Fruit fly (Drosophila melanogaster) whole organism, embryonic: Measurements from ENCODE around the gene Gk2.

Experiments
- Blimp-1 ChIP-seq: fragments of 200-800 bp; sonication (Bioruptor generic); optimal IDR thresholded peaks from 3 replicates; lab custom pipeline; 2018; ENCODE audit warnings: missing biosample characterization, missing genetic modification characterization, mild to moderate bottlenecking, moderate library complexity, missing genetic modification reagents
- CG10431 ChIP-seq: fragments of 200-800 bp; sonication (Bioruptor generic); optimal IDR thresholded peaks from 3 replicates; lab custom pipeline; 2018; ENCODE audit warnings: missing biosample characterization, mild to moderate bottlenecking, missing genetic modification characterization
- CG11456 ChIP-seq: fragments of 200-800 bp; sonication (Bioruptor generic); IDR thresholded peaks from 3 replicates; pipeline ENCODE4 v1.3.6; 2022; ENCODE audit warnings: missing biosample characterization, missing genetic modification characterization
- CG11504 ChIP-seq: fragments of 200-800 bp; sonication (Bioruptor generic); optimal IDR thresholded peaks from 3 replicates; lab custom pipeline; 2019; ENCODE audit warnings: missing biosample characterization, mild to moderate bottlenecking, missing genetic modification characterization, moderate library complexity
- CG12236 ChIP-seq: fragments of 200-800 bp; sonication (Bioruptor generic); optimal IDR thresholded peaks from 2 replicates; lab custom pipeline; 2016; ENCODE audit warnings: missing biosample characterization, missing genetic modification characterization
- CG12391 ChIP-seq: fragments of 200-800 bp; sonication (Bioruptor generic); optimal IDR thresholded peaks from 3 replicates; lab custom pipeline; 2018; ENCODE audit warnings: missing biosample characterization, mild to moderate bottlenecking, missing genetic modification characterization, moderate library complexity
- CG12942 ChIP-seq: fragments of 200-800 bp; sonication (Bioruptor generic); optimal IDR thresholded peaks from 3 replicates; lab custom pipeline; 2016; ENCODE audit warnings: missing biosample characterization, missing genetic modification characterization
- CG13624 ChIP-seq: fragments of 200-800 bp; sonication (Bioruptor generic); optimal IDR thresholded peaks from 2 replicates; lab custom pipeline; 2016; ENCODE audit warnings: missing biosample characterization, missing genetic modification characterization
- CG14710 ChIP-seq: fragments of 200-800 bp; sonication (Bioruptor generic); optimal IDR thresholded peaks from 3 replicates; lab custom pipeline; 2019; ENCODE audit warnings: missing biosample characterization, mild to moderate bottlenecking, missing genetic modification characterization, moderate library complexity
- CG2120 ChIP-seq: fragments of 200-800 bp; sonication (Bioruptor generic); optimal IDR thresholded peaks from 3 replicates; lab custom pipeline; 2016; ENCODE audit warnings: missing biosample characterization, missing genetic modification characterization
- CG33557 ChIP-seq: fragments of 200-800 bp; sonication (Bioruptor generic); optimal IDR thresholded peaks from 2 replicates; lab custom pipeline; 2019; ENCODE audit warnings: missing biosample characterization, mild to moderate bottlenecking, missing genetic modification characterization, moderate library complexity
- CG34422 ChIP-seq: fragments of 200-800 bp; sonication (Bioruptor generic); IDR thresholded peaks from 3 replicates; pipeline ENCODE4 v1.3.6; 2022; ENCODE audit warnings: missing biosample characterization, missing genetic modification characterization
- CG8290 ChIP-seq, 3 experiments: fragments of 200-800 bp; sonication (Bioruptor generic); optimal IDR thresholded peaks; 2 replicates each; lab custom pipeline; 2016 to 2019; ENCODE audit warnings: missing biosample characterization in 3 of 3, missing genetic modification characterization in 3 of 3, mild to moderate bottlenecking in 2 of 3, moderate library complexity in 1 of 3
- CoRest ChIP-seq: fragments of 200-800 bp; sonication (Bioruptor generic); optimal IDR thresholded peaks from 3 replicates; lab custom pipeline; 2018; ENCODE audit warnings: missing biosample characterization, mild to moderate bottlenecking, missing genetic modification characterization, moderate library complexity
- CrebB ChIP-seq: fragments of 200-800 bp; sonication (Bioruptor generic); optimal IDR thresholded peaks from 3 replicates; lab custom pipeline; 2018; ENCODE audit warnings: missing biosample characterization, mild to moderate bottlenecking, missing genetic modification characterization
- Deaf1 ChIP-seq: fragments of 200-800 bp; optimal IDR thresholded peaks from 3 replicates; lab custom pipeline; 2019; ENCODE audit warnings: missing biosample characterization, mild to moderate bottlenecking, missing genetic modification characterization, moderate library complexity
- E2f2 ChIP-seq: fragments of 200-800 bp; sonication (Bioruptor generic); IDR thresholded peaks from 2 replicates; pipeline ENCODE4 v1.3.6; 2022; ENCODE audit warnings: missing biosample characterization, missing genetic modification characterization
- Eip74EF ChIP-seq, 2 experiments: fragments of 200-800 bp in 1 of 2; fragments of >200 bp in 1 of 2; sonication (Bioruptor generic) in 1 of 2; optimal IDR thresholded peaks; 2 replicates each; lab custom pipeline; 2017 to 2019; ENCODE audit warnings: missing biosample characterization in 2 of 2, missing genetic modification characterization in 2 of 2, mild to moderate bottlenecking in 1 of 2, moderate library complexity in 1 of 2
- Ets97D ChIP-seq: fragments of 200-800 bp; sonication (Bioruptor generic); optimal IDR thresholded peaks from 3 replicates; lab custom pipeline; 2016; ENCODE audit warnings: missing biosample characterization, missing genetic modification characterization
- Fer2 ChIP-seq: fragments of 200-800 bp; sonication (Bioruptor generic); optimal IDR thresholded peaks from 2 replicates; lab custom pipeline; 2018; ENCODE audit warnings: missing biosample characterization, mild to moderate bottlenecking, missing genetic modification characterization, moderate library complexity
- Gug ChIP-seq: fragments of 200-800 bp; sonication (Bioruptor generic); IDR thresholded peaks from 4 replicates; pipeline ENCODE4 v1.3.6; 2022; ENCODE audit warnings: missing biosample characterization, missing genetic modification characterization
- Jarid2 ChIP-seq: fragments of 200-800 bp; sonication (Bioruptor generic); optimal IDR thresholded peaks from 3 replicates; lab custom pipeline; 2017; ENCODE audit warnings: mild to moderate bottlenecking, missing biosample characterization, missing genetic modification reagents, missing genetic modification characterization
- MBD-R2 ChIP-seq: fragments of 200-800 bp; sonication (Bioruptor generic); IDR thresholded peaks from 2 replicates; pipeline ENCODE4 v1.3.6; 2022; ENCODE audit warnings: missing biosample characterization, missing genetic modification characterization
- MESR4 ChIP-seq: fragments of 200-800 bp; sonication (Bioruptor generic); optimal IDR thresholded peaks from 2 replicates; lab custom pipeline; 2018; ENCODE audit warnings: missing biosample characterization, mild to moderate bottlenecking, missing genetic modification characterization, moderate library complexity
- Side ChIP-seq: fragments of 200-800 bp; sonication (Bioruptor generic); optimal IDR thresholded peaks from 2 replicates; lab custom pipeline; 2016; ENCODE audit warnings: missing biosample characterization, missing genetic modification characterization
- Sin3A ChIP-seq: fragments of >200 bp; optimal IDR thresholded peaks from 2 replicates; lab custom pipeline; 2018
- Sry-δ ChIP-seq: fragments of 200-800 bp; sonication (Bioruptor generic); optimal IDR thresholded peaks from 2 replicates; lab custom pipeline; 2016; ENCODE audit warnings: missing biosample characterization, missing genetic modification characterization
- Stat92E ChIP-seq, 3 experiments: fragments of >200 bp in 2 of 3; fragments of 200-800 bp in 1 of 3; sonication (Bioruptor generic) in 1 of 3; optimal IDR thresholded peaks; 2 replicates each; lab custom pipeline; 2017 to 2019; ENCODE audit warnings: missing biosample characterization in 3 of 3, missing genetic modification characterization in 3 of 3, mild to moderate bottlenecking in 1 of 3, moderate library complexity in 1 of 3
- abd-A ChIP-seq: fragments of 200-800 bp; sonication (Bioruptor generic); optimal IDR thresholded peaks from 3 replicates; lab custom pipeline; 2019; ENCODE audit warnings: missing biosample characterization, mild to moderate bottlenecking, missing genetic modification characterization, moderate library complexity
- amos ChIP-seq: fragments of 200-800 bp; sonication (Bioruptor generic); IDR thresholded peaks from 2 replicates; pipeline ENCODE4 v1.3.6; 2022; ENCODE audit warnings: missing biosample characterization, missing genetic modification characterization; ENCODE audit not compliant: partially characterized antibody
- bbx ChIP-seq: fragments of 200-800 bp; sonication (Bioruptor generic); IDR thresholded peaks from 2 replicates; pipeline ENCODE4 v1.3.6; 2022; ENCODE audit warnings: missing biosample characterization, missing genetic modification characterization; ENCODE audit not compliant: partially characterized antibody
- bowl ChIP-seq: fragments of 200-800 bp; sonication (Bioruptor generic); IDR thresholded peaks from 2 replicates; pipeline ENCODE4 v1.3.6; 2022; ENCODE audit warnings: missing biosample characterization, missing genetic modification characterization
- crp ChIP-seq, 2 experiments: fragments of 200-800 bp; sonication (Bioruptor generic); optimal IDR thresholded peaks; 2 replicates in 1 of 2; 3 replicates in 1 of 2; lab custom pipeline; 2017; ENCODE audit warnings: missing biosample characterization in 2 of 2, missing genetic modification characterization in 2 of 2, mild to moderate bottlenecking in 1 of 2, moderate library complexity in 1 of 2
- cwo ChIP-seq: fragments of 200-800 bp; sonication (Bioruptor generic); optimal IDR thresholded peaks from 3 replicates; lab custom pipeline; 2017; ENCODE audit warnings: missing biosample characterization, missing genetic modification characterization, mild to moderate bottlenecking, moderate library complexity, missing genetic modification reagents
- danr ChIP-seq: fragments of 200-800 bp; sonication (Bioruptor generic); IDR thresholded peaks from 2 replicates; pipeline ENCODE4 v1.3.6; 2022; ENCODE audit warnings: missing biosample characterization, missing genetic modification characterization
- esg ChIP-seq: fragments of 200-800 bp; sonication (Bioruptor generic); conservative IDR thresholded peaks from 2 replicates; pipeline ENCODE4 v1.3.6; 2022; ENCODE audit warnings: missing biosample characterization, missing genetic modification characterization
- grau ChIP-seq: fragments of 200-800 bp; optimal IDR thresholded peaks from 3 replicates; lab custom pipeline; 2019; ENCODE audit warnings: missing biosample characterization, mild to moderate bottlenecking, missing genetic modification characterization, moderate library complexity
- kah ChIP-seq: fragments of 200-800 bp; sonication (Bioruptor generic); optimal IDR thresholded peaks from 2 replicates; lab custom pipeline; 2018; ENCODE audit warnings: missing biosample characterization, mild to moderate bottlenecking, missing genetic modification characterization
- ken ChIP-seq: fragments of 200-800 bp; sonication (Bioruptor generic); IDR thresholded peaks from 3 replicates; pipeline ENCODE4 v1.3.6; 2022; ENCODE audit warnings: missing biosample characterization, missing genetic modification characterization
- pan ChIP-seq, 4 experiments: fragments of >200 bp in 3 of 4; fragments of 200-800 bp in 1 of 4; sonication (Bioruptor generic) in 1 of 4; optimal IDR thresholded peaks in 3 of 4; IDR thresholded peaks in 1 of 4; 2 replicates each; pipeline versions ENCODE4 v1.3.6 to Lab custom; 2017 to 2022; ENCODE audit warnings: missing biosample characterization in 2 of 4, missing genetic modification characterization in 2 of 4, mixed read lengths in 1 of 4
- phol ChIP-seq: fragments of 200-800 bp; sonication (Bioruptor generic); optimal IDR thresholded peaks from 3 replicates; lab custom pipeline; 2018; ENCODE audit warnings: missing biosample characterization, mild to moderate bottlenecking, missing genetic modification characterization, moderate library complexity
- so ChIP-seq: fragments of 200-800 bp; sonication (Bioruptor generic); IDR thresholded peaks from 3 replicates; pipeline ENCODE4 v1.3.6; 2022; ENCODE audit warnings: missing biosample characterization, missing genetic modification characterization
- stc ChIP-seq: fragments of 200-800 bp; sonication (Bioruptor generic); IDR thresholded peaks from 2 replicates; pipeline ENCODE4 v1.3.6; 2022; ENCODE audit warnings: missing biosample characterization, missing genetic modification characterization
- sug ChIP-seq: fragments of 200-800 bp; optimal IDR thresholded peaks from 2 replicates; lab custom pipeline; 2019; ENCODE audit warnings: missing biosample characterization, mild to moderate bottlenecking, missing genetic modification characterization, moderate library complexity
- tin ChIP-seq: fragments of 200-800 bp; sonication (Bioruptor generic); optimal IDR thresholded peaks from 3 replicates; lab custom pipeline; 2016; ENCODE audit warnings: missing biosample characterization, missing genetic modification characterization
- tna ChIP-seq: fragments of 200-800 bp; sonication (Bioruptor generic); IDR thresholded peaks from 2 replicates; pipeline ENCODE4 v1.3.6; 2022; ENCODE audit warnings: missing biosample characterization, missing genetic modification characterization; ENCODE audit not compliant: partially characterized antibody
- trem ChIP-seq: fragments of 200-800 bp; optimal IDR thresholded peaks from 3 replicates; lab custom pipeline; 2019; ENCODE audit warnings: missing biosample characterization, mild to moderate bottlenecking, missing genetic modification characterization, moderate library complexity
- trh ChIP-seq: fragments of 200-800 bp; sonication (Bioruptor generic); optimal IDR thresholded peaks from 2 replicates; lab custom pipeline; 2016; ENCODE audit warnings: missing biosample characterization, missing genetic modification characterization
- zfh1 ChIP-seq: fragments of 200-800 bp; sonication (Bioruptor generic); IDR thresholded peaks from 3 replicates; pipeline ENCODE4 v1.3.6; 2022; ENCODE audit warnings: missing biosample characterization, missing genetic modification characterization

The Gk2 gene

DNA sequence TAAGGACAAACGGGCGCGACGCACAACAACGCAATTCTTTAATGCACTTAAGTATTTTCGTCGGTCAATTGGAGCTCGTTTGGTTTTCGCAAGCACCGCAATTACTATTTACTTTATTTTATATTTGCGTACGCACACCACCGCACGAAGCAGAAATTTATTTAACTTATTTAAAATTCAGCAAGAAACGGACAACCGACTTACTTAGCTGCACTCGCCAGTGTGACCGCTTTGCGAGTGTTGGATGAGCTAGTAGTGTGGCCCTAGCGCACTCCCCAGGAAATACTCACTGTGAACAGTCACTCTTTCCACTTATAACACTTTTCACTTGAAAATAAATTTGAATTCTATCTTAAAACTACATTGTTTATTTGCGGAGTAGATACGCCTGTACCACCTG, 7.3 kb upstream of the Gk2 start, which contains the start of gene drpr (continued):
- TF ChIP-seq CrebB (tag; lab: Kevin White, UChicago) (no peak), Deaf1 (tag; lab: Kevin White, UChicago) (peak; percentile 25), CG2120 (GFP tag; lab: Kevin White, UChicago) (peak; percentile 7), tin (GFP tag; lab: Kevin White, UChicago) (no peak), CG11504 (tag; lab: Kevin White, UChicago) (peak; percentile 42), CG10431 (GFP tag; lab: Kevin White, UChicago) (peak; percentile 17), Gug (GFP tag; lab: Robert Waterston, UW) (no peak), stc (no peak; the same call in 1 of the 2 replicates), crp (GFP tag; optimal IDR thresholded peaks at IDR 0.05; lab: Kevin White, UChicago) (no peak), CG14710 (tag; lab: Kevin White, UChicago) (peak; percentile 74), Sry-δ (GFP tag; lab: Kevin White, UChicago) (peak; percentile 32), trh (no peak), CG8290 (GFP tag; optimal IDR thresholded peaks at IDR 0.05; lab: Kevin White, UChicago) (peak; percentile 16), CG8290 (tag; optimal IDR thresholded peaks at IDR 0.05; lab: Kevin White, UChicago) (peak in 1 of 2 experiments; percentile 53), CG13624 (no peak), zfh1 (0 out of 3 replicates have a peak, but pooled peaks have one; percentile 10), Stat92E (GFP tag; optimal IDR thresholded peaks at IDR 0.05; lab: Kevin White, UChicago) (peak in 1 of 3 experiments; percentile 60), trem (tag; lab: Kevin White, UChicago) (peak; percentile 54), esg (GFP tag; lab: Robert Waterston, UW) (no peak), CG12942 (GFP tag; lab: Kevin White, UChicago) (no peak), pan (optimal IDR thresholded peaks at IDR 0.05; lab: Kevin White, UChicago) (no peak), pan (GFP tag; optimal IDR thresholded peaks at IDR 0.05 in 1 of 2, IDR thresholded peaks at IDR 0.05 in 1 of 2) (no peak), grau (tag; lab: Kevin White, UChicago) (peak; percentile 27), amos (GFP tag; lab: Robert Waterston, UW) (peak; percentile 54; the same call in 1 of the 2 replicates), Blimp-1 (no peak), abd-A (peak; percentile 42), CG12391 (tag; lab: Kevin White, UChicago) (peak; percentile 26), Eip74EF (GFP tag; optimal IDR thresholded peaks at IDR 0.05; lab: Kevin White, UChicago) (peak in 1 of 2 experiments; percentile 22), danr (GFP tag; lab: Robert Waterston, UW) (no peak), CG34422 (GFP tag; lab: Robert Waterston, UW) (peak; percentile 71), tna (GFP tag; lab: Robert Waterston, UW) (peak; percentile 42; the same call in 1 of the 2 replicates), CG33557 (GFP tag; lab: Kevin White, UChicago) (peak; percentile 13), phol (tag; lab: Kevin White, UChicago) (peak; percentile 20), MESR4 (peak; percentile 79), Sin3A (lab: Kevin White, UChicago) (peak; percentile 54), cwo (no peak), Ets97D (GFP tag; lab: Kevin White, UChicago) (peak; percentile 68), CoRest (tag; lab: Kevin White, UChicago) (peak; percentile 40), Jarid2 (GFP tag; lab: Kevin White, UChicago) (peak; percentile 85), bbx (GFP tag; lab: Robert Waterston, UW) (peak; percentile 66), MBD-R2 (peak; percentile 86), ken (GFP tag; lab: Robert Waterston, UW) (0 out of 3 replicates have a peak, but pooled peaks have one; percentile 3), sug (tag; lab: Kevin White, UChicago) (peak; percentile 22), Fer2 (tag; lab: Kevin White, UChicago) (no peak), bowl (no peak), kah (peak; percentile 9), CG12236 (GFP tag; lab: Kevin White, UChicago) (no peak), E2f2 (GFP tag; lab: Robert Waterston, UW) (peak; percentile 77), CG11456 (GFP tag; lab: Robert Waterston, UW) (no peak), so (no peak), Side (GFP tag; lab: Kevin White, UChicago) (no peak)
